Worm (Caenorhabditis elegans) whole organism, mixed stage, embryonic: Measurements from ENCODE around the gene maph-9.

Source experiments
- blmp-1 ChIP-seq: fragments of 150-350 bp; optimal IDR thresholded peaks from 2 replicates; lab custom pipeline; 2014; ENCODE audit warnings: missing biosample characterization, missing genetic modification characterization
- lin-13 ChIP-seq: fragments of 150-350 bp; optimal IDR thresholded peaks from 2 replicates; lab custom pipeline; 2014; ENCODE audit warnings: missing biosample characterization, missing genetic modification characterization
- lsy-2 ChIP-seq: fragments of 150-350 bp; optimal IDR thresholded peaks from 2 replicates; lab custom pipeline; 2014; ENCODE audit warnings: missing biosample characterization, missing genetic modification characterization
- nhr-28 ChIP-seq: fragments of 150-350 bp; optimal IDR thresholded peaks from 2 replicates; lab custom pipeline; 2014; ENCODE audit warnings: missing biosample characterization, missing genetic modification characterization
- sem-2 ChIP-seq: fragments of 200-800 bp; sonication (Bioruptor generic); optimal IDR thresholded peaks from 2 replicates; lab custom pipeline; 2018; ENCODE audit warnings: mild to moderate bottlenecking, missing genetic modification characterization, missing compliant biosample characterization

DNA sequence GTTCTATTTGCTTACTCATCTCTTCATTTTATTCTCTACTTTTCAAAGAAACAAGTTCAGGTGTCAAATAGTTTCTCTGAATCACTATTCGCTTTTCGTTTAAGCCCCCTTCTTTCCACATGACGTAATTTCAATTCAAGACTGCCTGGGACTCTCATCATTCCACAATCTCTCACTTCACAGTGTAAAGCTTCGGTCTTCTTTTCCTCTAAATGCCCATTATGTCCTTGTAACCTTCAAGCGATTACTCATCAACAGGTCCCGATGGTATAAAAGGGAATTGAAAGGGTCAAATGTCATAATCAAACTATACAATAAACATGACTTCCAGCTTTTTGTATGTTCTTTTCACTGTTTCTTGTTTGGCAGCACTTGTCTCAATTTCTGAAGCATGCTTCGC lies 22.5 kb downstream of the maph-9 start, which contains the start of gene C42D4.3:
- no peak for TF ChIP-seq lsy-2
- no peak for TF ChIP-seq blmp-1 (tag; lab: Kevin White, UChicago)
- no peak for TF ChIP-seq lin-13 (tag; lab: Kevin White, UChicago)
- TF ChIP-seq sem-2 (GFP tag; lab: Kevin White, UChicago): no peak
- no peak for TF ChIP-seq nhr-28 (tag; lab: Kevin White, UChicago)
